Fruit fly (Drosophila melanogaster) whole organism, embryonic: ENCODE data around the gene CG33093.

Experiments
- Ada2b ChIP-seq: fragments of 200-800 bp; sonication (Bioruptor generic); IDR thresholded peaks from 2 replicates; pipeline ENCODE4 v1.3.6; 2022; ENCODE audit warnings: missing biosample characterization, missing genetic modification characterization
- Atf6 ChIP-seq: fragments of 200-800 bp; sonication (Bioruptor generic); IDR thresholded peaks from 2 replicates; pipeline ENCODE4 v1.3.6; 2022; ENCODE audit warnings: missing biosample characterization, missing genetic modification characterization
- CG11723 ChIP-seq: fragments of 200-800 bp; sonication (Bioruptor generic); optimal IDR thresholded peaks from 2 replicates; lab custom pipeline; 2017; ENCODE audit warnings: missing biosample characterization, mild to moderate bottlenecking, missing genetic modification characterization
- CG12104 ChIP-seq: fragments of 200-800 bp; sonication (Bioruptor generic); optimal IDR thresholded peaks from 3 replicates; lab custom pipeline; 2016; ENCODE audit warnings: missing biosample characterization, missing genetic modification characterization
- CG12155 ChIP-seq: fragments of 200-800 bp; sonication (Bioruptor generic); optimal IDR thresholded peaks from 3 replicates; lab custom pipeline; 2016; ENCODE audit warnings: missing biosample characterization, missing genetic modification characterization
- CG12236 ChIP-seq: fragments of 200-800 bp; sonication (Bioruptor generic); optimal IDR thresholded peaks from 2 replicates; lab custom pipeline; 2016; ENCODE audit warnings: missing biosample characterization, missing genetic modification characterization
- CG1233 ChIP-seq: fragments of 200-800 bp; sonication (Bioruptor generic); optimal IDR thresholded peaks from 4 replicates; lab custom pipeline; 2018; ENCODE audit warnings: missing biosample characterization, mild to moderate bottlenecking, missing genetic modification characterization
- CG14050 ChIP-seq: fragments of 200-800 bp; sonication (Bioruptor generic); IDR thresholded peaks from 3 replicates; pipeline ENCODE4 v1.3.6; 2022; ENCODE audit warnings: missing biosample characterization, missing genetic modification characterization
- CG14441 ChIP-seq: fragments of 200-800 bp; sonication (Bioruptor generic); IDR thresholded peaks from 2 replicates; pipeline ENCODE4 v1.3.6; 2022; ENCODE audit warnings: missing biosample characterization, missing genetic modification characterization
- CG15514 ChIP-seq: fragments of 200-800 bp; sonication (Bioruptor generic); optimal IDR thresholded peaks from 3 replicates; lab custom pipeline; 2017; ENCODE audit warnings: missing biosample characterization, missing genetic modification characterization, mild to moderate bottlenecking, moderate library complexity, missing genetic modification reagents
- CG16779 ChIP-seq: fragments of 200-800 bp; sonication (Bioruptor generic); IDR thresholded peaks from 2 replicates; pipeline ENCODE4 v1.3.6; 2022; ENCODE audit warnings: missing biosample characterization, missing genetic modification characterization
- CG1792 ChIP-seq: fragments of 200-800 bp; sonication (Bioruptor generic); optimal IDR thresholded peaks from 2 replicates; lab custom pipeline; 2016; ENCODE audit warnings: missing biosample characterization, missing genetic modification characterization
- CG3281 ChIP-seq: fragments of 200-800 bp; sonication (Bioruptor generic); optimal IDR thresholded peaks from 3 replicates; lab custom pipeline; 2017; ENCODE audit warnings: missing biosample characterization, mild to moderate bottlenecking, missing genetic modification characterization
- CG3726 ChIP-seq: fragments of 200-800 bp; sonication (Bioruptor generic); IDR thresholded peaks from 3 replicates; pipeline ENCODE4, ENCODE4 v1.3.6; 2022; ENCODE audit warnings: missing biosample characterization, missing genetic modification characterization
- CG4617 ChIP-seq: fragments of 200-800 bp; sonication (Bioruptor generic); optimal IDR thresholded peaks from 3 replicates; lab custom pipeline; 2016; ENCODE audit warnings: missing biosample characterization, missing genetic modification characterization, borderline replicate concordance
- CG4820 ChIP-seq: fragments of 200-800 bp; sonication (Bioruptor generic); optimal IDR thresholded peaks from 3 replicates; lab custom pipeline; 2016; ENCODE audit warnings: missing biosample characterization, missing genetic modification characterization
- CG6272 ChIP-seq: fragments of 200-800 bp; sonication (Bioruptor generic); IDR thresholded peaks from 2 replicates; pipeline ENCODE4 v1.3.6; 2022; ENCODE audit warnings: missing biosample characterization, missing genetic modification characterization
- CG7372 ChIP-seq: fragments of 200-800 bp; sonication (Bioruptor generic); IDR thresholded peaks from 2 replicates; pipeline ENCODE4 v1.3.6; 2022; ENCODE audit warnings: missing biosample characterization, missing genetic modification characterization
- CG7786 ChIP-seq: fragments of 200-800 bp; sonication (Bioruptor generic); optimal IDR thresholded peaks from 2 replicates; lab custom pipeline; 2016; ENCODE audit warnings: missing biosample characterization, missing genetic modification characterization
- CG9437 ChIP-seq: fragments of 200-800 bp; sonication (Bioruptor generic); optimal IDR thresholded peaks from 2 replicates; lab custom pipeline; 2018; ENCODE audit warnings: missing biosample characterization, mild to moderate bottlenecking, missing genetic modification characterization
- Deaf1 ChIP-seq: fragments of 200-800 bp; optimal IDR thresholded peaks from 3 replicates; lab custom pipeline; 2019; ENCODE audit warnings: missing biosample characterization, mild to moderate bottlenecking, missing genetic modification characterization, moderate library complexity
- Dref ChIP-seq: fragments of 200-800 bp; sonication (Bioruptor generic); IDR thresholded peaks from 2 replicates; pipeline ENCODE4 v1.3.6; 2022; ENCODE audit warnings: missing biosample characterization, missing genetic modification characterization
- H15 ChIP-seq: fragments of 200-800 bp; sonication (Bioruptor generic); IDR thresholded peaks from 3 replicates; pipeline ENCODE4 v1.3.6; 2022; ENCODE audit warnings: missing biosample characterization, missing genetic modification characterization
- Hr3 ChIP-seq: fragments of 200-800 bp; sonication (Bioruptor generic); optimal IDR thresholded peaks from 3 replicates; lab custom pipeline; 2016; ENCODE audit warnings: missing biosample characterization, missing genetic modification characterization
- Kr ChIP-seq: fragments of 200-800 bp; sonication (Bioruptor generic); optimal IDR thresholded peaks from 2 replicates; lab custom pipeline; 2017; ENCODE audit warnings: missing biosample characterization, mild to moderate bottlenecking, missing genetic modification characterization
- MTF-1 ChIP-seq: fragments of 200-800 bp; sonication (Bioruptor generic); optimal IDR thresholded peaks from 2 replicates; lab custom pipeline; 2018; ENCODE audit warnings: missing biosample characterization, mild to moderate bottlenecking, missing genetic modification characterization, borderline replicate concordance
- NFAT ChIP-seq: fragments of 200-800 bp; sonication (Bioruptor generic); IDR thresholded peaks from 2 replicates; pipeline ENCODE4 v1.3.6; 2022; ENCODE audit warnings: missing biosample characterization, missing genetic modification characterization
- Nf-YB ChIP-seq: fragments of 200-800 bp; sonication (Bioruptor generic); optimal IDR thresholded peaks from 3 replicates; lab custom pipeline; 2019; ENCODE audit warnings: missing biosample characterization, mild to moderate bottlenecking, missing genetic modification characterization, moderate library complexity
- Spps ChIP-seq: fragments of 200-800 bp; sonication (Bioruptor generic); optimal IDR thresholded peaks from 2 replicates; lab custom pipeline; 2018; ENCODE audit warnings: missing biosample characterization, mild to moderate bottlenecking, missing genetic modification characterization
- Usf ChIP-seq: fragments of 200-800 bp; sonication (Bioruptor generic); optimal IDR thresholded peaks from 2 replicates; lab custom pipeline; 2017; ENCODE audit warnings: missing genotype, missing biosample characterization, missing genetic modification characterization
- aop ChIP-seq: fragments of 200-800 bp; sonication (Bioruptor generic); IDR thresholded peaks from 2 replicates; pipeline ENCODE4 v1.3.6; 2022; ENCODE audit warnings: missing biosample characterization, missing genetic modification characterization
- cad ChIP-seq: fragments of >200 bp; optimal IDR thresholded peaks from 2 replicates; lab custom pipeline; 2017; ENCODE audit warnings: missing biosample characterization, missing genetic modification characterization
- chn ChIP-seq: fragments of 200-800 bp; sonication (Bioruptor generic); optimal IDR thresholded peaks from 2 replicates; lab custom pipeline; 2016; ENCODE audit warnings: missing biosample characterization, missing genetic modification characterization
- croc ChIP-seq: fragments of 200-800 bp; sonication (Bioruptor generic); conservative IDR thresholded peaks from 3 replicates; pipeline ENCODE4 v1.3.6; 2022; ENCODE audit warnings: missing biosample characterization, missing genetic modification characterization
- cwo ChIP-seq: fragments of 200-800 bp; sonication (Bioruptor generic); optimal IDR thresholded peaks from 3 replicates; lab custom pipeline; 2017; ENCODE audit warnings: missing biosample characterization, missing genetic modification characterization, mild to moderate bottlenecking, moderate library complexity, missing genetic modification reagents
- dati ChIP-seq: fragments of 200-800 bp; sonication (Bioruptor generic); IDR thresholded peaks from 2 replicates; pipeline ENCODE4 v1.3.6; 2022; ENCODE audit warnings: missing biosample characterization, missing genetic modification characterization
- dysf ChIP-seq: fragments of 200-800 bp; sonication (Bioruptor generic); IDR thresholded peaks from 3 replicates; pipeline ENCODE4 v1.3.6; 2022; ENCODE audit warnings: missing biosample characterization, missing genetic modification characterization
- ftz-f1 ChIP-seq: fragments of 200-800 bp; sonication (Bioruptor generic); optimal IDR thresholded peaks from 2 replicates; lab custom pipeline; 2016; ENCODE audit warnings: missing biosample characterization, missing genetic modification characterization
- gce ChIP-seq: fragments of 200-800 bp; sonication (Bioruptor generic); IDR thresholded peaks from 3 replicates; pipeline ENCODE4 v1.3.6; 2022; ENCODE audit warnings: missing biosample characterization, missing genetic modification characterization
- gcm ChIP-seq: fragments of 200-800 bp; sonication (Bioruptor generic); optimal IDR thresholded peaks from 2 replicates; lab custom pipeline; 2019; ENCODE audit warnings: missing biosample characterization, mild to moderate bottlenecking, missing genetic modification characterization, moderate library complexity
- gcm2 ChIP-seq: fragments of 200-800 bp; sonication (Bioruptor generic); optimal IDR thresholded peaks from 2 replicates; lab custom pipeline; 2016; ENCODE audit warnings: missing biosample characterization, missing genetic modification characterization
- otp ChIP-seq: fragments of 200-800 bp; sonication (Bioruptor generic); IDR thresholded peaks from 3 replicates; pipeline ENCODE4, ENCODE4 v1.3.6; 2022; ENCODE audit warnings: missing biosample characterization, missing genetic modification characterization
- pb ChIP-seq: fragments of 200-800 bp; sonication (Bioruptor generic); optimal IDR thresholded peaks from 3 replicates; lab custom pipeline; 2016; ENCODE audit warnings: missing biosample characterization, missing genetic modification characterization
- peb ChIP-seq: fragments of 200-800 bp; sonication (Bioruptor generic); IDR thresholded peaks from 2 replicates; pipeline ENCODE4 v1.3.6; 2022; ENCODE audit warnings: missing biosample characterization, missing genetic modification characterization
- pita ChIP-seq: fragments of 200-800 bp; sonication (Bioruptor generic); optimal IDR thresholded peaks from 2 replicates; lab custom pipeline; 2017; ENCODE audit warnings: missing biosample characterization, mild to moderate bottlenecking, missing genetic modification characterization
- row ChIP-seq: fragments of 200-800 bp; sonication (Bioruptor generic); IDR thresholded peaks from 3 replicates; pipeline ENCODE4 v1.3.6; 2022; ENCODE audit warnings: missing biosample characterization, missing genetic modification characterization
- salm ChIP-seq: fragments of 200-800 bp; sonication (Bioruptor generic); optimal IDR thresholded peaks from 2 replicates; lab custom pipeline; 2018; ENCODE audit warnings: missing biosample characterization, mild to moderate bottlenecking, missing genetic modification characterization
- schlank ChIP-seq: fragments of 200-800 bp; sonication (Bioruptor generic); optimal IDR thresholded peaks from 2 replicates; lab custom pipeline; 2018; ENCODE audit warnings: missing biosample characterization, mild to moderate bottlenecking, missing genetic modification characterization
- shn ChIP-seq: fragments of 200-800 bp; sonication (Bioruptor generic); optimal IDR thresholded peaks from 3 replicates; lab custom pipeline; 2016; ENCODE audit warnings: missing biosample characterization, missing genetic modification characterization
- tio ChIP-seq: fragments of 200-800 bp; sonication (Bioruptor generic); optimal IDR thresholded peaks from 2 replicates; lab custom pipeline; 2017; ENCODE audit warnings: missing biosample characterization, missing genetic modification characterization, inconsistent platforms
- tna ChIP-seq: fragments of 200-800 bp; sonication (Bioruptor generic); IDR thresholded peaks from 2 replicates; pipeline ENCODE4 v1.3.6; 2022; ENCODE audit warnings: missing biosample characterization, missing genetic modification characterization; ENCODE audit not compliant: partially characterized antibody
- unpg ChIP-seq: fragments of 200-800 bp; sonication (Bioruptor generic); optimal IDR thresholded peaks from 3 replicates; lab custom pipeline; 2018; ENCODE audit warnings: missing biosample characterization, mild to moderate bottlenecking, missing genetic modification characterization, moderate library complexity
- usp ChIP-seq: fragments of >200 bp; optimal IDR thresholded peaks from 2 replicates; lab custom pipeline; 2017; ENCODE audit warnings: missing biosample characterization, missing genetic modification characterization

The CG33093 gene

dm6 chr3R:22547585-22548022 lies 15.9 kb upstream of the CG33093 start, which contains the start of gene AdipoR (continued):
- TF ChIP-seq unpg (GFP tag; lab: Kevin White, UChicago) (peak; percentile 25), CG4820 (GFP tag; lab: Kevin White, UChicago) (no peak), gce (GFP tag; lab: Robert Waterston, UW) (no peak), NFAT (GFP tag; lab: Robert Waterston, UW) (no peak), Ada2b (no peak), tna (no peak; the same call in 1 of the 2 replicates), CG16779 (no peak), row (peak; percentile 50; the same call in 2 of the 3 replicates), usp (GFP tag; lab: Kevin White, UChicago) (no peak), shn (GFP tag; lab: Kevin White, UChicago) (no peak), Usf (GFP tag; lab: Kevin White, UChicago) (no peak), CG1233 (GFP tag; lab: Kevin White, UChicago) (no peak), CG7372 (GFP tag; lab: Robert Waterston, UW) (no peak), CG15514 (GFP tag; lab: Kevin White, UChicago) (peak; percentile 77), CG4617 (peak; percentile 91), CG7786 (GFP tag; lab: Kevin White, UChicago) (no peak), MTF-1 (no peak), CG1792 (no peak), CG14050 (no peak), CG12104 (GFP tag; lab: Kevin White, UChicago) (no peak), H15 (GFP tag; lab: Robert Waterston, UW) (no peak), pb (GFP tag; lab: Kevin White, UChicago) (no peak), tio (no peak), Dref (GFP tag; lab: Robert Waterston, UW) (peak; percentile 51), cwo (no peak), dati (no peak), schlank (tag; lab: Kevin White, UChicago) (no peak), CG6272 (no peak), chn (no peak), peb (GFP tag; lab: Robert Waterston, UW) (no peak), Atf6 (GFP tag; lab: Robert Waterston, UW) (no peak), CG14441 (GFP tag; lab: Robert Waterston, UW) (no peak), dysf (no peak), ftz-f1 (GFP tag; lab: Kevin White, UChicago) (peak; percentile 18), salm (tag; lab: Kevin White, UChicago) (no peak), CG12155 (GFP tag; lab: Kevin White, UChicago) (peak; percentile 34), CG3281 (no peak), Hr3 (GFP tag; lab: Kevin White, UChicago) (no peak), Spps (tag; lab: Kevin White, UChicago) (no peak), Kr (GFP tag; lab: Kevin White, UChicago) (no peak), cad (GFP tag; lab: Kevin White, UChicago) (no peak), otp (no peak), Nf-YB (GFP tag; lab: Kevin White, UChicago) (peak; percentile 17), gcm2 (GFP tag; lab: Kevin White, UChicago) (no peak), gcm (GFP tag; lab: Kevin White, UChicago) (no peak), CG9437 (peak; percentile 38), aop (GFP tag; lab: Robert Waterston, UW) (peak; percentile 9; the same call in 1 of the 2 replicates), pita (GFP tag; lab: Kevin White, UChicago) (no peak), CG3726 (GFP tag; lab: Robert Waterston, UW) (no peak), croc (no peak), Deaf1 (tag; lab: Kevin White, UChicago) (peak; percentile 44), CG12236 (GFP tag; lab: Kevin White, UChicago) (no peak), CG11723 (GFP tag; lab: Kevin White, UChicago) (no peak)
